Fruit fly (Drosophila melanogaster): ENCODE data around the gene CG33307.

Gene CG33307

dm6 chr2L:13841508-13841907 is at the start of gene CG33307:
Gene CG33307 (minus strand): TSS chr2L:13841520.
- TF ChIP-seq CTCF (optimal IDR thresholded peaks at IDR 0.05): no peak
- TF ChIP-seq CG8478 (optimal IDR thresholded peaks at IDR 0.05): no peak

dm6 chr2L:13889934-13890333 is 48.6 kb upstream of the CG33307 start:
- TF ChIP-seq CG8478 (optimal IDR thresholded peaks at IDR 0.05): no peak
- TF ChIP-seq CTCF (optimal IDR thresholded peaks at IDR 0.05): no peak

- TF ChIP-seq CTCF (optimal IDR thresholded peaks at IDR 0.05) (no peak), CG8478 (optimal IDR thresholded peaks at IDR 0.05) (no peak)
Observed at dm6 chr2L:13886326-13887073, 45.2 kb upstream of the CG33307 start.

dm6 chr2L:13884678-13885303 is 43.5 kb upstream of the CG33307 start:
- TF ChIP-seq CG8478 (optimal IDR thresholded peaks at IDR 0.05): no peak
- no peak for TF ChIP-seq CTCF (optimal IDR thresholded peaks at IDR 0.05)

- no peak for TF ChIP-seq CTCF (optimal IDR thresholded peaks at IDR 0.05)
- no peak for TF ChIP-seq CG8478 (optimal IDR thresholded peaks at IDR 0.05)
Observed at dm6 chr2L:13884063-13884656, 42.8 kb upstream of the CG33307 start.

dm6 chr2L:13881939-13882338 is 40.6 kb upstream of the CG33307 start:
- TF ChIP-seq CTCF (optimal IDR thresholded peaks at IDR 0.05): no peak
- no peak for TF ChIP-seq CG8478 (optimal IDR thresholded peaks at IDR 0.05)

dm6 chr2L:13881387-13881902 is 40.1 kb upstream of the CG33307 start:
- TF ChIP-seq CG8478 (optimal IDR thresholded peaks at IDR 0.05): no peak

dm6 chr2L:13878801-13879200 is 37.5 kb upstream of the CG33307 start:
- TF ChIP-seq CG8478 (optimal IDR thresholded peaks at IDR 0.05) (no peak), CTCF (optimal IDR thresholded peaks at IDR 0.05) (no peak)

- no peak for TF ChIP-seq CG8478 (optimal IDR thresholded peaks at IDR 0.05)
- no peak for TF ChIP-seq CTCF (optimal IDR thresholded peaks at IDR 0.05)
Observed at dm6 chr2L:13877934-13878580, 36.7 kb upstream of the CG33307 start.

- TF ChIP-seq CG8478 (optimal IDR thresholded peaks at IDR 0.05) (no peak), CTCF (optimal IDR thresholded peaks at IDR 0.05) (no peak)
Observed at dm6 chr2L:13876698-13877097, 35.4 kb upstream of the CG33307 start.

dm6 chr2L:13873147-13873546 is 31.8 kb upstream of the CG33307 start:
- TF ChIP-seq CG8478 (optimal IDR thresholded peaks at IDR 0.05) (no peak), CTCF (optimal IDR thresholded peaks at IDR 0.05) (no peak)

dm6 chr2L:13869400-13869799 is 28.1 kb upstream of the CG33307 start:
- TF ChIP-seq CTCF (optimal IDR thresholded peaks at IDR 0.05) (no peak), CG8478 (optimal IDR thresholded peaks at IDR 0.05) (no peak)

- no peak for TF ChIP-seq CTCF (optimal IDR thresholded peaks at IDR 0.05)
- no peak for TF ChIP-seq CG8478 (optimal IDR thresholded peaks at IDR 0.05)
Observed at dm6 chr2L:13867653-13868052, 26.3 kb upstream of the CG33307 start.

dm6 chr2L:13851098-13851497 is 9.8 kb upstream of the CG33307 start:
- no peak for TF ChIP-seq CG8478 (optimal IDR thresholded peaks at IDR 0.05)
- no peak for TF ChIP-seq CTCF (optimal IDR thresholded peaks at IDR 0.05)

- TF ChIP-seq CG8478 (optimal IDR thresholded peaks at IDR 0.05) (no peak), CTCF (optimal IDR thresholded peaks at IDR 0.05) (no peak)
Observed at dm6 chr2L:13849125-13849524, 7.8 kb upstream of the CG33307 start, which contains the start of gene CG7968. Gene CG7968 (plus strand): TSS chr2L:13849400.

Data from S2 (cell line).